Fruit fly (Drosophila melanogaster): Measurements from ENCODE around the gene CG33635.

Gene CG33635

dm6 chr2L:182360-183144, 24.1 kb upstream of the CG33635 start:
- peak; percentile 93 for TF ChIP-seq kay (GFP tag; ENCODE audit: borderline replicate concordance)
- TF ChIP-seq cic (GFP tag; optimal IDR thresholded peaks at IDR 0.05): peak; percentile 61
- no peak for TF ChIP-seq CG11617 (GFP tag; optimal IDR thresholded peaks at IDR 0.05)
- no peak for TF ChIP-seq Hr96 (GFP tag; optimal IDR thresholded peaks at IDR 0.05)
- peak; percentile 12 for TF ChIP-seq tj (GFP tag; optimal IDR thresholded peaks at IDR 0.05)
- no peak for TF ChIP-seq toe (GFP tag; optimal IDR thresholded peaks at IDR 0.05)
- peak; percentile 13 for TF ChIP-seq bab1 (GFP tag; optimal IDR thresholded peaks at IDR 0.05)
- no peak for TF ChIP-seq ovo (GFP tag; optimal IDR thresholded peaks at IDR 0.05)
- TF ChIP-seq Crg-1 (GFP tag; optimal IDR thresholded peaks at IDR 0.05): peak; percentile 5
- TF ChIP-seq CG33017 (tag; optimal IDR thresholded peaks at IDR 0.05): no peak
- no peak for TF ChIP-seq cnc (optimal IDR thresholded peaks at IDR 0.05)
- no peak for TF ChIP-seq CG14711 (tag; optimal IDR thresholded peaks at IDR 0.05)
- no peak for TF ChIP-seq CG7101 (tag; optimal IDR thresholded peaks at IDR 0.05)
- no peak for TF ChIP-seq Clk (GFP tag; optimal IDR thresholded peaks at IDR 0.05)
- TF ChIP-seq CG7045 (GFP tag; optimal IDR thresholded peaks at IDR 0.05): peak; percentile 19
- TF ChIP-seq CG12768 (GFP tag; optimal IDR thresholded peaks at IDR 0.05): peak; percentile 5
- TF ChIP-seq Mnt (GFP tag; optimal IDR thresholded peaks at IDR 0.05): peak; percentile 77
- TF ChIP-seq CG1620 (GFP tag; optimal IDR thresholded peaks at IDR 0.05): no peak
- TF ChIP-seq pad (GFP tag; optimal IDR thresholded peaks at IDR 0.05): peak; percentile 35
- no peak for TF ChIP-seq CG5204 (GFP tag; optimal IDR thresholded peaks at IDR 0.05)

dm6 chr2L:181020-181419, 22.6 kb upstream of the CG33635 start:
- TF ChIP-seq Clk (GFP tag; optimal IDR thresholded peaks at IDR 0.05) (no peak), CG7045 (GFP tag; optimal IDR thresholded peaks at IDR 0.05) (no peak), tj (GFP tag; optimal IDR thresholded peaks at IDR 0.05) (peak; percentile 1), cnc (optimal IDR thresholded peaks at IDR 0.05) (peak in 1 of 2 experiments; percentile 42), Mnt (GFP tag; optimal IDR thresholded peaks at IDR 0.05) (no peak), cic (GFP tag; optimal IDR thresholded peaks at IDR 0.05) (no peak), CG14711 (tag; optimal IDR thresholded peaks at IDR 0.05) (no peak), toe (GFP tag; optimal IDR thresholded peaks at IDR 0.05) (no peak), CG7101 (tag; optimal IDR thresholded peaks at IDR 0.05) (no peak)

DNA sequence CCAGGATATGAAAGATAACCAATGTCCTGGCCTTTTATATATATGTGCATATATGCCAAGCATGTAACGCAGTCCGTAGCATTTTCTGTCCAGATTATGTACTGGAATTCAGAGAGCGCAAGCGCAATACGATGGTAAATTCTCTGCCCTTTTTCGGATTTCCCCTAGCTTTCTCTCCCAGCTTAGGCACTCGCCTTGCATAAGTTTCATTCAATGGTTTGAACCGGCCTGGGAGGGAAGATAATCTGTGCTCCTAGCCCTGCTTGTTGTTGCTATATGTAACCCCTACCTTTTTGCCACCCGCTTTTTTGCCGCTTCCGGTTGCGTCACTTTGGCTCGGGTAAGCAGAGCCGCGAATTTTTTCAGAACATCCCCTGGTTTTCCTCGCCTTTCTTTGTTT, 20.7 kb upstream of the CG33635 start:
- peak; percentile 46 for TF ChIP-seq pad (GFP tag; optimal IDR thresholded peaks at IDR 0.05)
- TF ChIP-seq CG12768 (GFP tag; optimal IDR thresholded peaks at IDR 0.05): no peak

DNA sequence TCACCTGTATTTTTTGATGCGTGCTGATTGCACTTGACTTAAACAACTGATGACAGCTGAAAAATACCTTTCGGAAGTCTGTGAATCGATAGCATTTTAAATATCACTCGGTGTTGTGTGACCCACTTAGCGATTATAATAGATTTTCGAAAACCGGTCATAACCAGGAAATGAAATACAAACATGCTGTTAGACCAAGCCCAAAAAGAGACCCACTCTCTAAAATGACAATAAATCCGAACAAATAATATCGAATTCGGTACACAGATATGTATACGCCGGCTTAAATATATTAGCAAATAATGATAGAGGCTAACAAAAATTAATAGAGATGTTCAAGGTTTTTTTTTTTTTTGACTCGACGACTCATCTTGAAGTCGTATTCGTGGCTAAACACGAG, 17.3 kb upstream of the CG33635 start:
- TF ChIP-seq kay (GFP tag; ENCODE audit: borderline replicate concordance) (peak; percentile 73), tj (GFP tag; optimal IDR thresholded peaks at IDR 0.05) (no peak)

dm6 chr2L:171499-172250, 13.2 kb upstream of the CG33635 start:
- TF ChIP-seq Hr96 (GFP tag; optimal IDR thresholded peaks at IDR 0.05) (no peak), CG11617 (GFP tag; optimal IDR thresholded peaks at IDR 0.05) (no peak), CG1620 (GFP tag; optimal IDR thresholded peaks at IDR 0.05) (no peak), CG12768 (GFP tag; optimal IDR thresholded peaks at IDR 0.05) (no peak), cic (GFP tag; optimal IDR thresholded peaks at IDR 0.05) (no peak), CG5204 (GFP tag; optimal IDR thresholded peaks at IDR 0.05) (no peak), Mnt (GFP tag; optimal IDR thresholded peaks at IDR 0.05) (no peak), cnc (optimal IDR thresholded peaks at IDR 0.05) (no peak), toe (GFP tag; optimal IDR thresholded peaks at IDR 0.05) (no peak), ovo (GFP tag; optimal IDR thresholded peaks at IDR 0.05) (no peak), Crg-1 (GFP tag; optimal IDR thresholded peaks at IDR 0.05) (no peak), Clk (GFP tag; optimal IDR thresholded peaks at IDR 0.05) (no peak), CG14711 (tag; optimal IDR thresholded peaks at IDR 0.05) (no peak), CG7101 (tag; optimal IDR thresholded peaks at IDR 0.05) (no peak)

- no peak for TF ChIP-seq ovo (GFP tag; optimal IDR thresholded peaks at IDR 0.05)
- TF ChIP-seq bab1 (GFP tag; optimal IDR thresholded peaks at IDR 0.05): peak; percentile 1
- TF ChIP-seq kay (GFP tag; ENCODE audit: borderline replicate concordance): peak; percentile 89
- no peak for TF ChIP-seq CG33017 (tag; optimal IDR thresholded peaks at IDR 0.05)
- TF ChIP-seq cic (GFP tag; optimal IDR thresholded peaks at IDR 0.05): peak; percentile 69
- peak; percentile 17 for TF ChIP-seq CG12768 (GFP tag; optimal IDR thresholded peaks at IDR 0.05)
Measured at dm6 chr2L:170383-170782, 11.9 kb upstream of the CG33635 start.
